Fruit fly (Drosophila melanogaster) whole organism, embryonic: ENCODE results near the gene CG7227.

ENCODE experiments used
- Blimp-1 ChIP-seq: fragments of 200-800 bp; sonication (Bioruptor generic); optimal IDR thresholded peaks from 3 replicates; lab custom pipeline; 2018; ENCODE audit warnings: missing biosample characterization, missing genetic modification characterization, mild to moderate bottlenecking, moderate library complexity, missing genetic modification reagents
- CG10267 ChIP-seq: fragments of 200-800 bp; sonication (Bioruptor generic); optimal IDR thresholded peaks from 2 replicates; lab custom pipeline; 2018; ENCODE audit warnings: missing biosample characterization, mild to moderate bottlenecking, missing genetic modification characterization, moderate library complexity
- CG13287 ChIP-seq: fragments of 200-800 bp; sonication (Bioruptor generic); IDR thresholded peaks from 2 replicates; pipeline ENCODE4 v1.3.6; 2022; ENCODE audit warnings: missing biosample characterization, missing genetic modification characterization; ENCODE audit not compliant: partially characterized antibody
- CG13296 ChIP-seq: fragments of 200-800 bp; sonication (Bioruptor generic); optimal IDR thresholded peaks from 3 replicates; lab custom pipeline; 2018; ENCODE audit warnings: missing biosample characterization, mild to moderate bottlenecking, missing genetic modification characterization
- CG13424 ChIP-seq: fragments of 200-800 bp; sonication (Bioruptor generic); optimal IDR thresholded peaks from 2 replicates; lab custom pipeline; 2019; ENCODE audit warnings: missing biosample characterization, mild to moderate bottlenecking, missing genetic modification characterization, moderate library complexity
- CG13775 ChIP-seq: fragments of 200-800 bp; sonication (Bioruptor generic); optimal IDR thresholded peaks from 3 replicates; lab custom pipeline; 2017; ENCODE audit warnings: missing biosample characterization, mild to moderate bottlenecking, missing genetic modification characterization
- CG14441 ChIP-seq: fragments of 200-800 bp; sonication (Bioruptor generic); IDR thresholded peaks from 2 replicates; pipeline ENCODE4 v1.3.6; 2022; ENCODE audit warnings: missing biosample characterization, missing genetic modification characterization
- CG15073 ChIP-seq: fragments of 200-800 bp; sonication (Bioruptor generic); optimal IDR thresholded peaks from 2 replicates; lab custom pipeline; 2016; ENCODE audit warnings: missing biosample characterization, missing genetic modification characterization
- CG18476 ChIP-seq: fragments of 200-800 bp; sonication (Bioruptor generic); optimal IDR thresholded peaks from 2 replicates; lab custom pipeline; 2016; ENCODE audit warnings: missing biosample characterization, mild to moderate bottlenecking, missing genetic modification characterization
- CG30403 ChIP-seq: fragments of 200-800 bp; sonication (Bioruptor generic); optimal IDR thresholded peaks from 3 replicates; lab custom pipeline; 2016; ENCODE audit warnings: missing biosample characterization, missing genetic modification characterization
- CG6813 ChIP-seq: fragments of 200-800 bp; sonication (Bioruptor generic); optimal IDR thresholded peaks from 2 replicates; lab custom pipeline; 2017; ENCODE audit warnings: missing biosample characterization, missing genetic modification characterization, mild to moderate bottlenecking, moderate library complexity, missing genetic modification reagents
- CG7372 ChIP-seq: fragments of 200-800 bp; sonication (Bioruptor generic); IDR thresholded peaks from 2 replicates; pipeline ENCODE4 v1.3.6; 2022; ENCODE audit warnings: missing biosample characterization, missing genetic modification characterization
- CG7556 ChIP-seq: fragments of 200-800 bp; sonication (Bioruptor generic); optimal IDR thresholded peaks from 2 replicates; lab custom pipeline; 2017; ENCODE audit warnings: missing biosample characterization, mild to moderate bottlenecking, missing genetic modification characterization
- CG7963 ChIP-seq: fragments of 200-800 bp; sonication (Bioruptor generic); IDR thresholded peaks from 3 replicates; pipeline ENCODE4 v1.3.6; 2022; ENCODE audit warnings: missing biosample characterization, missing genetic modification characterization; ENCODE audit not compliant: partially characterized antibody
- CG9797 ChIP-seq: fragments of 200-800 bp; sonication (Bioruptor generic); optimal IDR thresholded peaks from 3 replicates; lab custom pipeline; 2018; ENCODE audit warnings: missing biosample characterization, mild to moderate bottlenecking, missing genetic modification characterization
- Dad ChIP-seq: fragments of 200-800 bp; sonication (Bioruptor generic); optimal IDR thresholded peaks from 3 replicates; lab custom pipeline; 2016; ENCODE audit warnings: missing biosample characterization, missing genetic modification characterization
- Gsc ChIP-seq: fragments of 200-800 bp; sonication (Bioruptor generic); IDR thresholded peaks from 2 replicates; pipeline ENCODE4 v1.3.6; 2022; ENCODE audit warnings: missing biosample characterization, missing genetic modification characterization
- Max ChIP-seq: fragments of 200-800 bp; sonication (Bioruptor generic); optimal IDR thresholded peaks from 2 replicates; lab custom pipeline; 2016; ENCODE audit warnings: missing biosample characterization, mild to moderate bottlenecking, missing genetic modification characterization
- Meics ChIP-seq: fragments of 200-800 bp; sonication (Bioruptor generic); optimal IDR thresholded peaks from 2 replicates; lab custom pipeline; 2017; ENCODE audit warnings: missing biosample characterization, mild to moderate bottlenecking, missing genetic modification characterization
- Mes4 ChIP-seq: fragments of 200-800 bp; sonication (Bioruptor generic); optimal IDR thresholded peaks from 2 replicates; lab custom pipeline; 2016; ENCODE audit warnings: missing biosample characterization, missing genetic modification characterization
- Nf-YB ChIP-seq: fragments of 200-800 bp; sonication (Bioruptor generic); optimal IDR thresholded peaks from 3 replicates; lab custom pipeline; 2019; ENCODE audit warnings: missing biosample characterization, mild to moderate bottlenecking, missing genetic modification characterization, moderate library complexity
- Oli ChIP-seq: fragments of 200-800 bp; sonication (Bioruptor generic); optimal IDR thresholded peaks from 2 replicates; lab custom pipeline; 2018; ENCODE audit warnings: missing biosample characterization, mild to moderate bottlenecking, missing genetic modification characterization, moderate library complexity
- Opbp ChIP-seq: fragments of 200-800 bp; sonication (Bioruptor generic); IDR thresholded peaks from 3 replicates; pipeline ENCODE4 v1.3.6; 2022; ENCODE audit warnings: missing biosample characterization, missing genetic modification characterization; ENCODE audit not compliant: partially characterized antibody
- Poxn ChIP-seq: fragments of 200-800 bp; sonication (Bioruptor generic); IDR thresholded peaks from 2 replicates; pipeline ENCODE4 v1.3.6; 2022; ENCODE audit warnings: missing biosample characterization, missing genetic modification characterization
- Ravus ChIP-seq: fragments of 200-800 bp; sonication (Bioruptor generic); IDR thresholded peaks from 2 replicates; pipeline ENCODE4 v1.3.6; 2022; ENCODE audit warnings: missing biosample characterization, missing genetic modification characterization
- Sry-β ChIP-seq: fragments of 200-800 bp; sonication (Bioruptor generic); optimal IDR thresholded peaks from 2 replicates; lab custom pipeline; 2018; ENCODE audit warnings: missing biosample characterization, mild to moderate bottlenecking, missing genetic modification characterization, moderate library complexity
- Sry-δ ChIP-seq: fragments of 200-800 bp; sonication (Bioruptor generic); optimal IDR thresholded peaks from 2 replicates; lab custom pipeline; 2016; ENCODE audit warnings: missing biosample characterization, missing genetic modification characterization
- ara ChIP-seq: fragments of 200-800 bp; sonication (Bioruptor generic); IDR thresholded peaks from 2 replicates; pipeline ENCODE4 v1.3.6; 2022; ENCODE audit warnings: missing biosample characterization, missing genetic modification characterization
- bcd ChIP-seq: fragments of 200-800 bp; sonication (Bioruptor generic); optimal IDR thresholded peaks from 2 replicates; lab custom pipeline; 2017; ENCODE audit warnings: missing biosample characterization, mild to moderate bottlenecking, missing genetic modification characterization
- bigmax ChIP-seq: fragments of 200-800 bp; sonication (Bioruptor generic); optimal IDR thresholded peaks from 2 replicates; lab custom pipeline; 2018; ENCODE audit warnings: missing biosample characterization, mild to moderate bottlenecking, missing genetic modification characterization
- cato ChIP-seq: fragments of 200-800 bp; sonication (Bioruptor generic); optimal IDR thresholded peaks from 2 replicates; lab custom pipeline; 2016; ENCODE audit warnings: missing biosample characterization, missing genetic modification characterization, borderline replicate concordance
- chm ChIP-seq: fragments of 200-800 bp; sonication (Bioruptor generic); IDR thresholded peaks from 2 replicates; pipeline ENCODE4 v1.3.6; 2022; ENCODE audit warnings: missing biosample characterization, missing genetic modification characterization
- ci ChIP-seq: fragments of 200-800 bp; sonication (Bioruptor generic); IDR thresholded peaks from 3 replicates; pipeline ENCODE4 v1.3.6; 2022; ENCODE audit warnings: missing biosample characterization, missing genetic modification characterization
- dati ChIP-seq: fragments of 200-800 bp; sonication (Bioruptor generic); IDR thresholded peaks from 2 replicates; pipeline ENCODE4 v1.3.6; 2022; ENCODE audit warnings: missing biosample characterization, missing genetic modification characterization
- gem ChIP-seq: fragments of 200-800 bp; sonication (Bioruptor generic); optimal IDR thresholded peaks from 2 replicates; lab custom pipeline; 2019; ENCODE audit warnings: missing biosample characterization, mild to moderate bottlenecking, missing genetic modification characterization, moderate library complexity
- hth ChIP-seq: fragments of >200 bp; optimal IDR thresholded peaks from 2 replicates; lab custom pipeline; 2017; ENCODE audit warnings: inconsistent platforms
- inv ChIP-seq: fragments of 200-800 bp; sonication (Bioruptor generic); IDR thresholded peaks from 2 replicates; pipeline ENCODE4 v1.3.6; 2022; ENCODE audit warnings: missing biosample characterization, missing genetic modification characterization; ENCODE audit not compliant: partially characterized antibody
- jigr1 ChIP-seq: fragments of 200-800 bp; sonication (Bioruptor generic); IDR thresholded peaks from 3 replicates; pipeline ENCODE4 v1.3.6; 2022; ENCODE audit warnings: missing biosample characterization, missing genetic modification characterization
- knrl ChIP-seq: fragments of 200-800 bp; sonication (Bioruptor generic); IDR thresholded peaks from 3 replicates; pipeline ENCODE4 v1.3.6; 2022; ENCODE audit warnings: missing biosample characterization, missing genetic modification characterization; ENCODE audit not compliant: partially characterized antibody
- lbe ChIP-seq: fragments of 200-800 bp; sonication (Bioruptor generic); optimal IDR thresholded peaks from 2 replicates; lab custom pipeline; 2016; ENCODE audit warnings: missing biosample characterization, mild to moderate bottlenecking, missing genetic modification characterization
- lilli ChIP-seq: fragments of 200-800 bp; sonication (Bioruptor generic); optimal IDR thresholded peaks from 3 replicates; lab custom pipeline; 2016; ENCODE audit warnings: missing biosample characterization, missing genetic modification characterization
- nerfin-2 ChIP-seq: fragments of 200-800 bp; sonication (Bioruptor generic); IDR thresholded peaks from 2 replicates; pipeline ENCODE4 v1.3.6; 2022; ENCODE audit warnings: missing biosample characterization, missing genetic modification characterization; ENCODE audit not compliant: partially characterized antibody
- org-1 ChIP-seq: fragments of 200-800 bp; sonication (Bioruptor generic); optimal IDR thresholded peaks from 2 replicates; lab custom pipeline; 2017; ENCODE audit warnings: missing biosample characterization, missing genetic modification characterization
- p53 ChIP-seq: fragments of 200-800 bp; sonication (Bioruptor generic); optimal IDR thresholded peaks from 2 replicates; lab custom pipeline; 2016; ENCODE audit warnings: missing biosample characterization, missing genetic modification characterization
- sens-2 ChIP-seq: fragments of 200-800 bp; sonication (Bioruptor generic); IDR thresholded peaks from 2 replicates; pipeline ENCODE4 v1.3.6; 2022; ENCODE audit warnings: missing biosample characterization, missing genetic modification characterization
- sna ChIP-seq: fragments of 200-800 bp; sonication (Bioruptor generic); IDR thresholded peaks from 2 replicates; pipeline ENCODE4 v1.3.6; 2022; ENCODE audit warnings: missing biosample characterization, missing genetic modification characterization; ENCODE audit not compliant: partially characterized antibody
- wek ChIP-seq: fragments of 200-800 bp; sonication (Bioruptor generic); optimal IDR thresholded peaks from 3 replicates; lab custom pipeline; 2018; ENCODE audit warnings: missing biosample characterization, mild to moderate bottlenecking, missing genetic modification characterization, moderate library complexity

The CG7227 gene

dm6 chr2L:7993984-7994854, 3.7 kb downstream of the CG7227 start, which contains the start of gene pes (continued):
- peak; percentile 90 for TF ChIP-seq ara
- peak; percentile 87 for TF ChIP-seq Blimp-1 (GFP tag; lab: Kevin White, UChicago)
- peak; percentile 95 for TF ChIP-seq Max (GFP tag; lab: Kevin White, UChicago)
- TF ChIP-seq CG6813, result peak; percentile 92
- TF ChIP-seq dati (GFP tag; lab: Robert Waterston, UW), result peak; percentile 41; the same call in 1 of the 2 replicates
- no peak for TF ChIP-seq CG15073 (GFP tag; lab: Kevin White, UChicago)
- peak; percentile 91 for TF ChIP-seq CG14441 (GFP tag; lab: Robert Waterston, UW)
- TF ChIP-seq CG18476, result peak; percentile 95
- peak; percentile 65 for TF ChIP-seq Mes4 (GFP tag; lab: Kevin White, UChicago)
- peak; percentile 81 for TF ChIP-seq ci (GFP tag; lab: Robert Waterston, UW)
- peak; percentile 82 for TF ChIP-seq Dad (GFP tag; lab: Kevin White, UChicago)
- peak; percentile 86 for TF ChIP-seq org-1 (GFP tag; lab: Kevin White, UChicago)
- peak; percentile 40 for TF ChIP-seq Sry-β
- no peak for TF ChIP-seq nerfin-2 (GFP tag; lab: Robert Waterston, UW)
- TF ChIP-seq CG13775, result peak; percentile 90
- TF ChIP-seq Poxn, result peak; percentile 82
- peak; percentile 48 for TF ChIP-seq gem (tag; lab: Kevin White, UChicago)
- peak; percentile 56; the same call in 1 of the 2 replicates for TF ChIP-seq CG13287 (GFP tag; lab: Robert Waterston, UW)
- TF ChIP-seq CG7963 (GFP tag; lab: Robert Waterston, UW), result 0 out of 3 replicates have a peak, but pooled peaks have one; percentile 46
- TF ChIP-seq Gsc (GFP tag; lab: Robert Waterston, UW), result no peak
- peak; percentile 62 for TF ChIP-seq CG9797
- peak; percentile 82 for TF ChIP-seq CG7556 (GFP tag; lab: Kevin White, UChicago)
- TF ChIP-seq Nf-YB (GFP tag; lab: Kevin White, UChicago), result no peak
- peak; percentile 92 for TF ChIP-seq CG7372
- TF ChIP-seq Meics (GFP tag; lab: Kevin White, UChicago), result peak; percentile 95
- TF ChIP-seq lilli (GFP tag; lab: Kevin White, UChicago), result peak; percentile 95
- TF ChIP-seq sens-2 (GFP tag; lab: Robert Waterston, UW), result peak; percentile 63
- TF ChIP-seq knrl (GFP tag; lab: Robert Waterston, UW), result peak; percentile 28; the same call in 1 of the 3 replicates
- TF ChIP-seq CG13424 (tag; lab: Kevin White, UChicago), result peak; percentile 20
- peak; percentile 78 for TF ChIP-seq Ravus (GFP tag; lab: Robert Waterston, UW)
- TF ChIP-seq cato (GFP tag; lab: Kevin White, UChicago), result no peak
- TF ChIP-seq CG13296, result peak; percentile 96
- peak; percentile 51; the same call in 1 of the 3 replicates for TF ChIP-seq Opbp (GFP tag; lab: Robert Waterston, UW)
- peak; percentile 31 for TF ChIP-seq Sry-δ (GFP tag; lab: Kevin White, UChicago)
- peak; percentile 80 for TF ChIP-seq chm (GFP tag; lab: Robert Waterston, UW)
- peak; percentile 36 for TF ChIP-seq CG30403 (GFP tag; lab: Kevin White, UChicago)
- peak; percentile 97 for TF ChIP-seq p53 (GFP tag; lab: Kevin White, UChicago)
- TF ChIP-seq hth (lab: Kevin White, UChicago), result no peak
- peak; percentile 95 for TF ChIP-seq bcd (GFP tag; lab: Kevin White, UChicago)
- peak; percentile 84 for TF ChIP-seq Oli (tag; lab: Kevin White, UChicago)
- TF ChIP-seq inv (GFP tag; lab: Robert Waterston, UW), result peak; percentile 43; the same call in 1 of the 2 replicates
- TF ChIP-seq bigmax, result no peak
- peak; percentile 74 for TF ChIP-seq wek (GFP tag; lab: Kevin White, UChicago)
- peak; percentile 95 for TF ChIP-seq lbe
- no peak for TF ChIP-seq sna
- TF ChIP-seq jigr1 (GFP tag; lab: Robert Waterston, UW), result peak; percentile 72; the same call in 1 of the 3 replicates
- peak; percentile 89 for TF ChIP-seq CG10267 (tag; lab: Kevin White, UChicago)
